Fruit fly (Drosophila melanogaster) whole organism, embryonic: Measurements from ENCODE around the gene Mitf.
"Not testable (repeated sequence)": the region's sequence is repeated elsewhere in the genome, so short reads cannot be mapped to it uniquely, and the experiment has no call there.

Experiments used
- C15 ChIP-seq: fragments of 200-800 bp; sonication (Bioruptor generic); IDR thresholded peaks from 3 replicates; pipeline ENCODE4 v1.3.6; 2022; ENCODE audit warnings: missing biosample characterization, missing genetic modification characterization
- Dip3 ChIP-seq: fragments of 200-800 bp; sonication (Bioruptor generic); optimal IDR thresholded peaks from 3 replicates; lab custom pipeline; 2016; ENCODE audit warnings: missing biosample characterization, missing genetic modification characterization
- Fer3 ChIP-seq: fragments of 200-800 bp; sonication (Bioruptor generic); optimal IDR thresholded peaks from 2 replicates; lab custom pipeline; 2018; ENCODE audit warnings: missing biosample characterization, mild to moderate bottlenecking, missing genetic modification characterization, moderate library complexity
- ab ChIP-seq: fragments of 200-800 bp; sonication (Bioruptor generic); optimal IDR thresholded peaks from 2 replicates; lab custom pipeline; 2016; ENCODE audit warnings: missing biosample characterization, missing genetic modification characterization
- aop ChIP-seq: fragments of 200-800 bp; sonication (Bioruptor generic); IDR thresholded peaks from 2 replicates; pipeline ENCODE4 v1.3.6; 2022; ENCODE audit warnings: missing biosample characterization, missing genetic modification characterization
- en ChIP-seq: fragments of 200-800 bp; sonication (Bioruptor generic); optimal IDR thresholded peaks from 2 replicates; lab custom pipeline; 2016; ENCODE audit warnings: missing biosample characterization, missing genetic modification characterization
- onecut ChIP-seq: fragments of 200-800 bp; sonication (Bioruptor generic); IDR thresholded peaks from 2 replicates; pipeline ENCODE4 v1.3.6; 2022; ENCODE audit warnings: missing biosample characterization, missing genetic modification characterization
- pb ChIP-seq: fragments of 200-800 bp; sonication (Bioruptor generic); optimal IDR thresholded peaks from 3 replicates; lab custom pipeline; 2016; ENCODE audit warnings: missing biosample characterization, missing genetic modification characterization
- prd ChIP-seq, 3 experiments: fragments of >200 bp in 2 of 3; fragments of 200-800 bp in 1 of 3; sonication (Bioruptor generic) in 1 of 3; optimal IDR thresholded peaks in 2 of 3; IDR thresholded peaks in 1 of 3; 2 replicates in 2 of 3; 3 replicates in 1 of 3; pipeline versions ENCODE4 v1.3.6 to Lab custom; 2017 to 2022; ENCODE audit warnings: missing biosample characterization in 1 of 3, missing genetic modification characterization in 1 of 3
- wek ChIP-seq: fragments of 200-800 bp; sonication (Bioruptor generic); optimal IDR thresholded peaks from 3 replicates; lab custom pipeline; 2018; ENCODE audit warnings: missing biosample characterization, mild to moderate bottlenecking, missing genetic modification characterization, moderate library complexity

- not testable (repeated sequence) for TF ChIP-seq aop (GFP tag; lab: Robert Waterston, UW); en; pb (GFP tag; lab: Kevin White, UChicago); Fer3; ab; C15 (GFP tag; lab: Robert Waterston, UW); wek (GFP tag; lab: Kevin White, UChicago); onecut (GFP tag; lab: Robert Waterston, UW); prd (optimal IDR thresholded peaks at IDR 0.05; lab: Kevin White, UChicago); prd (GFP tag; IDR thresholded peaks at IDR 0.05; lab: Robert Waterston, UW); Dip3 (GFP tag; lab: Kevin White, UChicago)
Measured at dm6 chr4:1257071-1257698, 58.5 kb downstream of the Mitf start.
